Fruit fly (Drosophila melanogaster): ENCODE measurements around the gene Obp19c.

Gene Obp19c

DNA sequence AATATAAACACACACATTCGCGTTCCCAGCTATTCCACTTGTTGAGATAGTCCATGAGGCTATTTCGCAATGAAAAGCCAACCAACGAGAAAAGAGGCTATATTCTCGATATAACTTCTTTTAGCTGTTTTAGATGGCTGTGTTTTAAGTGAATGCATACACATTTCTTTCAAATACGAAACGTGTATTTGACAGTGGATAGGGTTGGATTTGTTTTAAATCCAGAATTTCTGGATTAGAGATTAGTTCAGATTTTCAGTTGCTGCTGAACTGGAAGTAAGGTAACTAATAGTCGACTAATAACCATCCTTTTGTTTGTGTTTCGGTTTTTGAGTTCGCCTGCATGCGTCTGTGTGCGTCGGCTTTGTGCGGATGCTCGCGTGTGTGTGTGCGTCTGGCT is 4.4 kb upstream of the Obp19c start:
- TF ChIP-seq Hnf4 (GFP tag; optimal IDR thresholded peaks at IDR 0.05) = no peak
- no peak for TF ChIP-seq Abd-B (GFP tag; optimal IDR thresholded peaks at IDR 0.05)
- TF ChIP-seq rgr (GFP tag; optimal IDR thresholded peaks at IDR 0.05) = no peak
- TF ChIP-seq Sp1 (GFP tag; optimal IDR thresholded peaks at IDR 0.05) = no peak
- TF ChIP-seq Rel (GFP tag; optimal IDR thresholded peaks at IDR 0.05) = no peak
- no peak for TF ChIP-seq Rel (tag; optimal IDR thresholded peaks at IDR 0.05)
- no peak for TF ChIP-seq dl (GFP tag; optimal IDR thresholded peaks at IDR 0.05; ENCODE audit: insufficient read depth in 1 of 2, partially characterized antibody in 2 of 2)
- TF ChIP-seq Hr83 (GFP tag; optimal IDR thresholded peaks at IDR 0.05; ENCODE audit: poor library complexity, severe bottlenecking) = no peak
- TF ChIP-seq psq (GFP tag; optimal IDR thresholded peaks at IDR 0.05) = no peak
- TF ChIP-seq jim (GFP tag; optimal IDR thresholded peaks at IDR 0.05) = no peak
- TF ChIP-seq Dfd (GFP tag; optimal IDR thresholded peaks at IDR 0.05) = no peak
- no peak for TF ChIP-seq dsf (GFP tag; optimal IDR thresholded peaks at IDR 0.05; ENCODE audit: borderline replicate concordance)
- no peak for TF ChIP-seq Myc (optimal IDR thresholded peaks at IDR 0.05)
- TF ChIP-seq pan (optimal IDR thresholded peaks at IDR 0.05) = no peak
- no peak for TF ChIP-seq N (GFP tag; optimal IDR thresholded peaks at IDR 0.05)
- no peak for TF ChIP-seq Mio (GFP tag; optimal IDR thresholded peaks at IDR 0.05)
- TF ChIP-seq sv (GFP tag; optimal IDR thresholded peaks at IDR 0.05) = no peak
- TF ChIP-seq Vsx2 (GFP tag; optimal IDR thresholded peaks at IDR 0.05; ENCODE audit: partially characterized antibody) = no peak
- TF ChIP-seq OdsH (GFP tag; optimal IDR thresholded peaks at IDR 0.05) = no peak
- TF ChIP-seq usp (GFP tag; optimal IDR thresholded peaks at IDR 0.05) = no peak

DNA sequence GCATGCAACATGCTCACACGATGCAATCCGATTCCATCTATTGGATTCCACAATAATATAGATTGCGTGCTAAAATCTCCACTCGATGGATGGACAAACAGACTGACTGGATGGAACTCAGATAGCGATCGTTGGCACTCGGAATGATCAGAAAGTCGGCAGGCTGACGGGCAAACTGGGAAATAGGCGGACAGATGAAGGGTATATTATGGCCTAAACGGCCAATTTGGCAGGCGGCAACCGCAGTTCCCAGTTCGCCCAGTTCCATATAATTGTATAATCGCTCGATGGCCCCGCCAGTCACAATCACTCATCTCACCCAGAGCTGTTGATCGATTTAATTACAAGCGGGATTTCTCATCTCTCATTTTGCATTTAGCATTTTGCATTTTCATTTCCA is 549 bp upstream of the Obp19c start, which contains the start of gene Obp19d:
Gene Obp19d, plus strand, starts transcription at position 301 of the 400 bp plus-strand sequence.
- TF ChIP-seq Hr83 (GFP tag; optimal IDR thresholded peaks at IDR 0.05; ENCODE audit: poor library complexity, severe bottlenecking) (no peak), Abd-B (GFP tag; optimal IDR thresholded peaks at IDR 0.05) (no peak), br (GFP tag; optimal IDR thresholded peaks at IDR 0.05) (no peak), sv (GFP tag; optimal IDR thresholded peaks at IDR 0.05) (no peak), Dfd (GFP tag; optimal IDR thresholded peaks at IDR 0.05) (no peak), Myc (optimal IDR thresholded peaks at IDR 0.05) (no peak)

DNA sequence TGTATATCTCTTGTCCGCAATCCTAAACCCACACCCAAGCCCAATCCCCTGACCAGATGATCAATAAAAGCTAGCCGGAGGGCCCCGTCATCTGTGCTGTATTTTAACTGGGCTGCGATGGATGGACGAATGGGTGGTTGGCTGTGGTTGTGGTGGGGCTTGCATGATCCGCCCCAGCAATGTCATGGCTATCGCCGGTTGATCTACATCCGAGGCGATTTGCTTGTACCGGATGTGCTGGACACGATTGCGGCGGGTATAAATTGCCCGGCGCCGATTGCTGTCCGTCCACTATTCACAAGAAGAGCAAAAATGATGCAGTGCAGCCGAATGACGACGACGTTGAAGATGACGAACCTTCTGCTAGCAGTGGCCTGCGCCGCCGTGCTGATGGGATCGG is 2.3 kb downstream of the Obp19c start, which contains the start of gene Obp19b:
Gene Obp19b, plus strand, starts transcription at position 301 of the 400 bp plus-strand sequence.
- TF ChIP-seq tai (GFP tag; optimal IDR thresholded peaks at IDR 0.05) = no peak
- no peak for TF ChIP-seq CG9705 (GFP tag; optimal IDR thresholded peaks at IDR 0.05)
- TF ChIP-seq dl (GFP tag; optimal IDR thresholded peaks at IDR 0.05; ENCODE audit: insufficient read depth in 1 of 2, partially characterized antibody in 2 of 2) = no peak
- no peak for TF ChIP-seq Abd-B (GFP tag; optimal IDR thresholded peaks at IDR 0.05)
- TF ChIP-seq pan (optimal IDR thresholded peaks at IDR 0.05) = no peak
- no peak for TF ChIP-seq sage (GFP tag; optimal IDR thresholded peaks at IDR 0.05)
- TF ChIP-seq brk (GFP tag; optimal IDR thresholded peaks at IDR 0.05) = no peak
- no peak for TF ChIP-seq Jra (GFP tag; optimal IDR thresholded peaks at IDR 0.05)
- TF ChIP-seq N (GFP tag; optimal IDR thresholded peaks at IDR 0.05) = no peak
- TF ChIP-seq OdsH (GFP tag; optimal IDR thresholded peaks at IDR 0.05) = no peak
- no peak for TF ChIP-seq Myc (optimal IDR thresholded peaks at IDR 0.05)

DNA sequence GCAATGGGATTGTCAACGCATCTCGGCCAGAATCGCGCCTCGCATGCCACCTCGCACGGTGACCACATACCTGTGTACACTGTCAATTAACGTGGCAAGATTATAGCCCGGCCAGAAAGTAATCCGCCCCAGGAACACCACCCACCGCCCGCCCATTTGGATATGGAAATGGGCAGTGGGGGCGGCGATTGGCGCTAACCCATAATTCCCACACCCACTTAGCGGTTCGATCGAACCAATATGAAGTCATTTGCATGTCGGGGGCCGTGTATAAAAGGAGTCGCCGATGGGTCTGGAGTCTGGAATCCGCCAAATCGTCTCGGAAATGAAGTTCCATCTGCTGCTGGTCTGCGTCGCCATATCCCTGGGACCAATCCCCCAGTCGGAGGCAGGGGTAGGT is 3.3 kb downstream of the Obp19c start, which contains the start of gene Obp19a:
Gene Obp19a, plus strand, starts transcription at position 301 of the 400 bp plus-strand sequence.
- TF ChIP-seq rgr (GFP tag; optimal IDR thresholded peaks at IDR 0.05) (no peak), Hnf4 (GFP tag; optimal IDR thresholded peaks at IDR 0.05) (no peak), Dif (GFP tag; optimal IDR thresholded peaks at IDR 0.05; ENCODE audit: partially characterized antibody) (no peak), jim (GFP tag; optimal IDR thresholded peaks at IDR 0.05) (no peak), CG9705 (GFP tag; optimal IDR thresholded peaks at IDR 0.05) (no peak), Mio (GFP tag; optimal IDR thresholded peaks at IDR 0.05) (no peak), dmrt93B (GFP tag; optimal IDR thresholded peaks at IDR 0.05) (no peak), Vsx2 (GFP tag; optimal IDR thresholded peaks at IDR 0.05; ENCODE audit: partially characterized antibody) (no peak), HLH106 (tag; optimal IDR thresholded peaks at IDR 0.05) (no peak), h (GFP tag; optimal IDR thresholded peaks at IDR 0.05) (no peak), fru (GFP tag; optimal IDR thresholded peaks at IDR 0.05) (no peak), Jra (GFP tag; optimal IDR thresholded peaks at IDR 0.05) (no peak), brk (GFP tag; optimal IDR thresholded peaks at IDR 0.05) (no peak), Hr83 (GFP tag; optimal IDR thresholded peaks at IDR 0.05; ENCODE audit: poor library complexity, severe bottlenecking) (no peak), Myc (optimal IDR thresholded peaks at IDR 0.05) (no peak), woc (GFP tag; optimal IDR thresholded peaks at IDR 0.05) (no peak), br (GFP tag; optimal IDR thresholded peaks at IDR 0.05) (no peak), CG32264 (GFP tag; optimal IDR thresholded peaks at IDR 0.05) (no peak), psq (GFP tag; optimal IDR thresholded peaks at IDR 0.05) (no peak), tai (GFP tag; optimal IDR thresholded peaks at IDR 0.05) (no peak)
